Worm (Caenorhabditis elegans) whole organism, late embryonic: Measurements from ENCODE around the gene K12H6.9.

ENCODE experiments used
- C38D4.7 ChIP-seq: fragments of 200-800 bp; sonication (Bioruptor generic); optimal IDR thresholded peaks from 2 replicates; lab custom pipeline; 2018; ENCODE audit warnings: mild to moderate bottlenecking, missing genetic modification characterization, moderate library complexity, missing compliant biosample characterization
- nhr-11 ChIP-seq: fragments of 150-350 bp; optimal IDR thresholded peaks from 2 replicates; lab custom pipeline; 2014; ENCODE audit warnings: missing biosample characterization, missing genetic modification characterization

DNA sequence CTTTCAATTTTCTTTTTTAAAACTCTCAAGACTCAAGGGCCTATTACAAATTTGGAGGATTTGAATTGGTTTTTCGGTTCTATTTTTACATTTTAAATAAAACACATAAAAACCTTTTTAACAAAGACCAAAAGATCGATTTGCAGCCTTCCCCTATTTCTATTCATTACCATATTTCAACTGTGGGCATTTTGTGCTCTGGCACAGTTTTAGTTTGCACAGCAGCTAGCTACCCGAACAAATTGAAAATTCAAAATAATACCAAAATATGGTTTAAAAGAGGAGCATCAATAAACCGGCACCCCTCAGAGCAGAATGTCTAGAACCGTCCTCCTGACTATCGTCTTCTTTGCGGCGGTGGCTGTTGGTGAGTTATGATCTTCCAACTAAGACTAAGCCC is 42.8 kb upstream of the K12H6.9 start, which contains the start of gene F08D12.2:
- no peak for TF ChIP-seq C38D4.7
- TF ChIP-seq nhr-11 (tag; lab: Kevin White, UChicago) = no peak
